Worm (Caenorhabditis elegans): ENCODE results near the gene emb-27.

DNA sequence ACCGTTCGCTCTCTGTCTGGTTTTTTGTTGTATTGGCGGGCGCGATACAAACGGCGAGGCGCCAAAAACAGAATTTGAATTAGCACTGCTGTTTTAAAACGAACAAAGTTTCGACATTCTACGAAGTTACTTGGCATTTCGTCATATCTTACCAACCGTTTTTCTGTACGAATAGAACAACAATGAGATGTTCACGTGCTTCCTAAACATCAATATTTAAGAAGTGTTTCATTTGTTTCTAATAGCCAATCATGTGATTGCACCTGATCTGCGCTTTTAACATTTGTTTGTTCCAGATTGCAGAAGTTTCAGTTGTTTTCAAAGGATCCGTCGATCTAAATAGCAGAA, 33.0 kb downstream of the emb-27 start:
- TF ChIP-seq ceh-16 (tag; optimal IDR thresholded peaks at IDR 0.05), result no peak
- TF ChIP-seq lsy-2 (tag; optimal IDR thresholded peaks at IDR 0.05), result no peak
- no peak for TF ChIP-seq aly-2 (tag; optimal IDR thresholded peaks at IDR 0.05)

Measured in whole organism, L2 larva.